Fruit fly (Drosophila melanogaster): ENCODE measurements around the gene CG32536.
A peak's percentile ranks its signal among the peaks of the same experiment; 100 is the strongest.

The CG32536 gene

DNA sequence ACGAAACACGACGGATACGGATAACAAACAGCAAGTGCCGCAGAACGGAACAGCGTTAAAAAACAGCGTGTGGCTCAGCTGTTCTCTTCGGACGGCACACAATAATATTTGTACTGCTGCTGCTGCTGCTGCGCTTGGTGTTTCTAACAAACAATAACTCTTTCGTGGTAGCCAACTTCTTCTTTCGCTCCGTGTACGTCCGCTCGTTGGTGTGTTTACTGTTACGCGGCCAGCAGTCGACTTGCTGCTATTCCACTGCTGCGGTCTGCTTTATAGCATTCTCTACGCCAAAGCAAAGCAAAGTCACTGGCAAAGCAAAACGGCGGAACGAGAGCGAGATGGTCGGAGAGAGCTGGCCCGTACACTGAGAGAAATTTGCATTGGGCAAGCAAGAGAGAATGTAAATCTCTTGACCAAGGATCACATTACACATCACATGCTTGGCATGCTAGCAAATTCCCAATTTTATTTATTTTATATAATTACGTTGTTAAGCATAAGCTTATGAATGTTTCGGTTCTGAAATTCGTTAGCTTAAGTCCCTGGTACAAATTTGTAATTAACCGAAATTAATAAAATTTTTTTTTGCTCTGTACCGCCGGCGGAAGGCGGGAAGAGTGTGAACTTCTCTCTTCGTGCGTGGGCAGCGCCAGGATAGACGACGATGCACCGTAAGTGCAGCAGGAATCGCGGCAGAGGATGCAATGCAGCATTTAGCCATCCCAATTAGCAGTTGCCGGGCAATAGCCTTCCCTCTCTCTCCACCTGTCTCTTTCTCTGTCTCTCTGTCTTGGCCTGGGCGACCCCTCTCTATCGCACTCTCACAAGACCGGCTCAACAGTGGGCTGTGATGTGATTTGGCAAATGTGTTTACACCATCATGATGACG lies 45.4 kb upstream of the CG32536 start, which contains the start of gene out (continued):
- TF ChIP-seq CG8290 (GFP tag; optimal IDR thresholded peaks at IDR 0.05) (peak; percentile 71), CG8290 (tag; optimal IDR thresholded peaks at IDR 0.05) (peak; percentile 59 to 76), Nf-YB (GFP tag; optimal IDR thresholded peaks at IDR 0.05) (peak; percentile 82), CG4707 (GFP tag; optimal IDR thresholded peaks at IDR 0.05) (peak; percentile 81), B-H2 (GFP tag; optimal IDR thresholded peaks at IDR 0.05) (peak; percentile 88), Camta (GFP tag; optimal IDR thresholded peaks at IDR 0.05) (peak; percentile 86), Ravus (GFP tag; IDR thresholded peaks at IDR 0.05) (peak; percentile 79), ash1 (GFP tag; optimal IDR thresholded peaks at IDR 0.05) (no peak), croc (GFP tag; conservative IDR thresholded peaks at IDR 0.05) (peak; percentile 94), Drgx (GFP tag; IDR thresholded peaks at IDR 0.05) (peak; percentile 95), Rfx (GFP tag; IDR thresholded peaks at IDR 0.05) (peak; percentile 95), ci (GFP tag; IDR thresholded peaks at IDR 0.05) (peak; percentile 94), CG30020 (tag; optimal IDR thresholded peaks at IDR 0.05) (peak; percentile 71), CG10654 (GFP tag; optimal IDR thresholded peaks at IDR 0.05) (peak; percentile 90), ewg (GFP tag; optimal IDR thresholded peaks at IDR 0.05) (peak; percentile 91), ERR (GFP tag; optimal IDR thresholded peaks at IDR 0.05) (peak; percentile 70), phol (tag; optimal IDR thresholded peaks at IDR 0.05) (peak; percentile 94), Elba2 (GFP tag; optimal IDR thresholded peaks at IDR 0.05) (peak; percentile 44), vfl (GFP tag; optimal IDR thresholded peaks at IDR 0.05) (peak; percentile 86), sd (tag; optimal IDR thresholded peaks at IDR 0.05) (peak; percentile 72), CG13894 (tag; optimal IDR thresholded peaks at IDR 0.05) (peak; percentile 84), jigr1 (GFP tag; IDR thresholded peaks at IDR 0.05) (peak; percentile 92), dati (GFP tag; IDR thresholded peaks at IDR 0.05) (peak; percentile 83; the same call in 1 of the 2 replicates), H2.0 (GFP tag; IDR thresholded peaks at IDR 0.05) (peak; percentile 89), CG3995 (GFP tag; optimal IDR thresholded peaks at IDR 0.05) (peak; percentile 49), crol (GFP tag; IDR thresholded peaks at IDR 0.05) (peak; percentile 68), CG2199 (GFP tag; IDR thresholded peaks at IDR 0.05) (0 out of 3 replicates have a peak, but pooled peaks have one; percentile 51), Hmx (GFP tag; optimal IDR thresholded peaks at IDR 0.05) (peak; percentile 74), ATbp (GFP tag; optimal IDR thresholded peaks at IDR 0.05) (peak; percentile 93), lov (optimal IDR thresholded peaks at IDR 0.05) (no peak), lov (GFP tag; IDR thresholded peaks at IDR 0.05) (peak; percentile 93), CG33213 (GFP tag; optimal IDR thresholded peaks at IDR 0.05) (peak; percentile 78), ind (GFP tag; optimal IDR thresholded peaks at IDR 0.05) (peak; percentile 92), wor (GFP tag; IDR thresholded peaks at IDR 0.05) (peak; percentile 89), HmgD (GFP tag; optimal IDR thresholded peaks at IDR 0.05) (no peak), toy (GFP tag; IDR thresholded peaks at IDR 0.05) (peak; percentile 78), psq (GFP tag; optimal IDR thresholded peaks at IDR 0.05) (peak; percentile 80), sisA (GFP tag; IDR thresholded peaks at IDR 0.05) (peak; percentile 93), CG4617 (GFP tag; optimal IDR thresholded peaks at IDR 0.05; ENCODE audit: borderline replicate concordance) (peak; percentile 88), chif (GFP tag; optimal IDR thresholded peaks at IDR 0.05) (peak; percentile 76 to 91), CG1832 (GFP tag; optimal IDR thresholded peaks at IDR 0.05) (peak; percentile 60), dmrt11E (tag; optimal IDR thresholded peaks at IDR 0.05) (peak; percentile 95), rib (GFP tag; IDR thresholded peaks at IDR 0.05) (peak; percentile 88), sug (tag; optimal IDR thresholded peaks at IDR 0.05) (peak; percentile 90), CG8388 (GFP tag; optimal IDR thresholded peaks at IDR 0.05) (peak; percentile 93), dmrt99B (tag; optimal IDR thresholded peaks at IDR 0.05) (peak; percentile 94), CG5953 (GFP tag; IDR thresholded peaks at IDR 0.05) (peak; percentile 85), fru (optimal IDR thresholded peaks at IDR 0.05) (no peak), NfI (GFP tag; optimal IDR thresholded peaks at IDR 0.05) (peak; percentile 93), CG9797 (GFP tag; optimal IDR thresholded peaks at IDR 0.05) (peak; percentile 41)

All from whole organism, embryonic.